Worm (Caenorhabditis elegans) whole organism, young adult: ENCODE data around the gene T28A8.2.

Experiments used
- F33H1.4 ChIP-seq: fragments of 200-800 bp; sonication (Bioruptor generic); IDR thresholded peaks from 2 replicates; pipeline ENCODE4 v1.3.6; 2022; ENCODE audit warnings: missing genetic modification reagents, missing genetic modification characterization, missing compliant biosample characterization
- nfya-1 ChIP-seq: sonication (generic microtip); optimal IDR thresholded peaks from 2 replicates; lab custom pipeline; 2017; ENCODE audit warnings: antibody characterized with exemption, missing compliant biosample characterization, missing genetic modification characterization, borderline replicate concordance; ENCODE audit not compliant: insufficient read depth
- nhr-179 ChIP-seq: sonication (generic microtip); optimal IDR thresholded peaks from 2 replicates; lab custom pipeline; 2016; ENCODE audit warnings: mild to moderate bottlenecking, missing genetic modification characterization, missing compliant biosample characterization

DNA sequence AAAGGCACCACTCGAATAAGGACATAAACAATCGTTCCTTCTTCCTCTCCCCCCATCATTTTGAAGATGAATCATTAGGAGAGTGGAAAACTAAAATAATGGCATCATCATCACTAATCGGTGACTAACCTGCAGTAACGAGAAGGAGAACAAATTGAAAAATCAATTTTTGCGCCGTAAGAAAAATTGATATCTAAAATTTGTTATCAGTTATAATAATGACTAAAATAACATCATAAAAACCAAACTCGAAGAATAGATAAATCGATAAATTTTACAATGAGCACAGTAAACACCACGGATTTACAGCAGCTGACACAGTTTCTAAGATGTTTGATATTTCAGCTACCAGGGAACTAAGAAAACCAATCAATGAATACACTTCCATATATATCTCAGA is 30.7 kb upstream of the T28A8.2 start:
- TF ChIP-seq F33H1.4 (GFP tag; lab: Robert Waterston, UW) (no peak), nfya-1 (no peak), nhr-179 (tag; lab: Kevin White, UChicago) (no peak)
